Worm (Caenorhabditis elegans) whole organism, L3 larva: ENCODE measurements around the gene srx-111.

Experiments used
- R02D3.7 ChIP-seq: fragments of 150-350 bp; optimal IDR thresholded peaks from 2 replicates; lab custom pipeline; 2014; ENCODE audit warnings: missing biosample characterization, missing genetic modification characterization
- ZK546.5 ChIP-seq: sonication (generic microtip); optimal IDR thresholded peaks from 2 replicates; lab custom pipeline; 2017; ENCODE audit warnings: missing biosample characterization, missing genetic modification characterization
- ceh-28 ChIP-seq: fragments of 150-350 bp; optimal IDR thresholded peaks from 2 replicates; lab custom pipeline; 2014; ENCODE audit warnings: missing biosample characterization, missing genetic modification reagents, missing genetic modification characterization
- ceh-82 ChIP-seq: fragments of 150-350 bp; optimal IDR thresholded peaks from 2 replicates; lab custom pipeline; 2014; ENCODE audit warnings: missing biosample characterization, missing genetic modification characterization
- ceh-9 ChIP-seq: sonication (generic microtip); optimal IDR thresholded peaks from 2 replicates; lab custom pipeline; 2018; ENCODE audit warnings: missing biosample characterization, missing genetic modification characterization
- daf-12 ChIP-seq: fragments of 150-350 bp; optimal IDR thresholded peaks from 2 replicates; lab custom pipeline; 2014; ENCODE audit warnings: missing biosample characterization, missing genetic modification reagents, missing genetic modification characterization
- egl-27 ChIP-seq: sonication (generic microtip); optimal IDR thresholded peaks from 4 replicates; lab custom pipeline; 2017; ENCODE audit warnings: missing biosample characterization, missing genetic modification reagents, missing genetic modification characterization
- egl-5 ChIP-seq: fragments of 150-350 bp; optimal IDR thresholded peaks from 2 replicates; lab custom pipeline; 2017; ENCODE audit warnings: missing biosample characterization, missing genetic modification reagents, missing genetic modification characterization, inconsistent platforms
- elt-1 ChIP-seq: fragments of 150-350 bp; optimal IDR thresholded peaks from 2 replicates; lab custom pipeline; 2014; ENCODE audit warnings: missing biosample characterization, missing genetic modification characterization
- elt-2 ChIP-seq: sonication (generic microtip); optimal IDR thresholded peaks from 2 replicates; lab custom pipeline; 2016; ENCODE audit warnings: missing genetic modification reagents, mild to moderate bottlenecking, missing genetic modification characterization, missing compliant biosample characterization
- elt-3 ChIP-seq, 3 experiments: fragments of 150-350 bp in 1 of 3; sonication (generic microtip) in 2 of 3; optimal IDR thresholded peaks; 2 replicates in 2 of 3; 4 replicates in 1 of 3; lab custom pipeline; 2014 to 2017; ENCODE audit warnings: missing biosample characterization in 3 of 3, missing genetic modification characterization in 3 of 3
- eor-1 ChIP-seq, 2 experiments: fragments of 150-350 bp; optimal IDR thresholded peaks; 2 replicates each; lab custom pipeline; 2014 to 2018; ENCODE audit warnings: missing biosample characterization in 2 of 2, missing genetic modification characterization in 2 of 2
- fkh-10 ChIP-seq: sonication (generic microtip); optimal IDR thresholded peaks from 2 replicates; lab custom pipeline; 2017; ENCODE audit warnings: missing biosample characterization, missing genetic modification reagents, missing genetic modification characterization
- fkh-2 ChIP-seq: fragments of 150-350 bp; optimal IDR thresholded peaks from 2 replicates; lab custom pipeline; 2014; ENCODE audit warnings: missing biosample characterization, missing genetic modification reagents, missing genetic modification characterization
- jun-1 ChIP-seq: fragments of 150-350 bp; optimal IDR thresholded peaks from 2 replicates; lab custom pipeline; 2014; ENCODE audit warnings: missing biosample characterization, missing genetic modification reagents, missing genetic modification characterization
- lin-15B ChIP-seq: fragments of 150-350 bp; optimal IDR thresholded peaks from 2 replicates; lab custom pipeline; 2014; ENCODE audit warnings: missing biosample characterization, missing genetic modification characterization
- lin-39 ChIP-seq: fragments of 150-350 bp; optimal IDR thresholded peaks from 2 replicates; lab custom pipeline; 2018; ENCODE audit warnings: missing biosample characterization, missing genetic modification reagents, missing genetic modification characterization
- mml-1 ChIP-seq: fragments of 150-350 bp; sonication (generic microtip); optimal IDR thresholded peaks from 3 replicates; lab custom pipeline; 2014; ENCODE audit warnings: missing biosample characterization, missing genetic modification characterization
- nfya-1 ChIP-seq: sonication (generic microtip); optimal IDR thresholded peaks from 2 replicates; lab custom pipeline; 2017; ENCODE audit warnings: missing genetic modification characterization, mild to moderate bottlenecking, missing compliant biosample characterization, antibody characterized with exemption, moderate library complexity; ENCODE audit not compliant: insufficient read depth
- nhr-12 ChIP-seq: fragments of 150-350 bp; optimal IDR thresholded peaks from 2 replicates; lab custom pipeline; 2014; ENCODE audit warnings: missing biosample characterization, missing genetic modification characterization
- nhr-23 ChIP-seq: fragments of 150-350 bp; optimal IDR thresholded peaks from 2 replicates; lab custom pipeline; 2014; ENCODE audit warnings: missing biosample characterization, missing genetic modification reagents, missing genetic modification characterization
- nhr-237 ChIP-seq: fragments of 150-350 bp; optimal IDR thresholded peaks from 2 replicates; lab custom pipeline; 2014; ENCODE audit warnings: missing biosample characterization, missing genetic modification characterization
- nhr-25 ChIP-seq: sonication (generic microtip); optimal IDR thresholded peaks from 2 replicates; lab custom pipeline; 2017; ENCODE audit warnings: missing biosample characterization, missing genetic modification characterization
- nhr-43 ChIP-seq: sonication (generic microtip); optimal IDR thresholded peaks from 2 replicates; lab custom pipeline; 2016; ENCODE audit warnings: mild to moderate bottlenecking, missing genetic modification characterization, missing compliant biosample characterization; ENCODE audit not compliant: poor library complexity, severe bottlenecking
- nhr-67 ChIP-seq: fragments of 150-350 bp; optimal IDR thresholded peaks from 2 replicates; lab custom pipeline; 2014; ENCODE audit warnings: missing biosample characterization, missing genetic modification characterization
- nhr-76 ChIP-seq: fragments of 150-350 bp; sonication (generic microtip); optimal IDR thresholded peaks from 5 replicates; lab custom pipeline; 2014; ENCODE audit warnings: missing biosample characterization, missing genetic modification characterization
- nhr-77 ChIP-seq: fragments of 150-350 bp; optimal IDR thresholded peaks from 2 replicates; lab custom pipeline; 2014; ENCODE audit warnings: missing biosample characterization, missing genetic modification characterization
- pha-4 ChIP-seq: fragments of 150-350 bp; optimal IDR thresholded peaks from 2 replicates; lab custom pipeline; 2014; ENCODE audit warnings: missing biosample characterization, missing genetic modification reagents, missing genetic modification characterization
- pqm-1 ChIP-seq: fragments of 150-350 bp; optimal IDR thresholded peaks from 2 replicates; lab custom pipeline; 2017; ENCODE audit warnings: missing biosample characterization, missing genetic modification characterization, inconsistent platforms
- sea-2 ChIP-seq: fragments of 150-350 bp; sonication (generic microtip); optimal IDR thresholded peaks from 4 replicates; lab custom pipeline; 2014; ENCODE audit warnings: missing biosample characterization, missing genetic modification reagents, missing genetic modification characterization
- skn-1 ChIP-seq: fragments of 150-350 bp; optimal IDR thresholded peaks from 2 replicates; lab custom pipeline; 2014; ENCODE audit warnings: missing biosample characterization, missing genetic modification characterization
- tbx-2 ChIP-seq: sonication (generic microtip); optimal IDR thresholded peaks from 2 replicates; lab custom pipeline; 2016; ENCODE audit warnings: mild to moderate bottlenecking, missing genetic modification characterization, missing compliant biosample characterization
- unc-62 ChIP-seq: fragments of 150-350 bp; sonication (generic microtip); optimal IDR thresholded peaks from 4 replicates; lab custom pipeline; 2014; ENCODE audit warnings: missing biosample characterization, missing genetic modification reagents, missing genetic modification characterization
- zag-1 ChIP-seq: fragments of 150-350 bp; optimal IDR thresholded peaks from 2 replicates; lab custom pipeline; 2014; ENCODE audit warnings: missing biosample characterization, missing genetic modification characterization
- ztf-11 ChIP-seq: fragments of 150-350 bp; optimal IDR thresholded peaks from 2 replicates; lab custom pipeline; 2014; ENCODE audit warnings: missing biosample characterization, missing genetic modification characterization
- ztf-4 ChIP-seq: fragments of 150-350 bp; optimal IDR thresholded peaks from 2 replicates; lab custom pipeline; 2014; ENCODE audit warnings: missing biosample characterization, missing genetic modification characterization

srx-111 gene

ce11 chrII:3795323-3795722 is 37.7 kb downstream of the srx-111 start, which contains the start of gene Y8A9A.2:
TSS of gene Y8A9A.2 (plus strand) at chrII:3795623.
- no peak for TF ChIP-seq mml-1 (tag; lab: Kevin White, UChicago)
- TF ChIP-seq, all 47 proteins: peak for 0

ce11 chrII:3803219-3803618 is 45.6 kb downstream of the srx-111 start, which contains the start of gene ins-32:
TSS of gene ins-32 (minus strand) at chrII:3803319.
- no peak for TF ChIP-seq nhr-76 (tag; lab: Kevin White, UChicago)
- TF ChIP-seq ceh-82 (tag; lab: Kevin White, UChicago), result no peak
- no peak for TF ChIP-seq nhr-77 (tag; lab: Kevin White, UChicago)
- no peak for TF ChIP-seq ZK546.5 (tag; lab: Kevin White, UChicago)

- TF ChIP-seq nhr-23 (tag; lab: Kevin White, UChicago) (no peak), lin-39 (tag; lab: Kevin White, UChicago) (no peak), egl-27 (tag; lab: Kevin White, UChicago) (no peak), ceh-28 (tag; lab: Kevin White, UChicago) (no peak), tbx-2 (tag; lab: Kevin White, UChicago) (no peak)
- TF ChIP-seq, all 47 proteins: peak for 0
These were observed 47.9 kb downstream of the srx-111 start for ce11 chrII:3805518-3805917.

- no peak for TF ChIP-seq ceh-28 (tag; lab: Kevin White, UChicago)
- TF ChIP-seq fkh-10 (GFP tag; lab: Kevin White, UChicago), result no peak
- no peak for TF ChIP-seq ztf-11 (tag; lab: Kevin White, UChicago)
- no peak for TF ChIP-seq daf-12 (tag; lab: Kevin White, UChicago)
- TF ChIP-seq ceh-9 (tag; lab: Kevin White, UChicago), result no peak
- no peak for TF ChIP-seq fkh-2
- no peak for TF ChIP-seq ceh-82 (tag; lab: Kevin White, UChicago)
- TF ChIP-seq elt-1 (tag; lab: Kevin White, UChicago), result no peak
- TF ChIP-seq nhr-237 (tag; lab: Kevin White, UChicago), result no peak
- no peak for TF ChIP-seq nhr-23 (tag; lab: Kevin White, UChicago)
- TF ChIP-seq ZK546.5 (tag; lab: Kevin White, UChicago), result no peak
- TF ChIP-seq R02D3.7 (tag; lab: Kevin White, UChicago), result no peak
These were observed 49.4 kb downstream of the srx-111 start, which contains the start of gene F54D10.4 for ce11 chrII:3806964-3807363. TSS of gene F54D10.4 (minus strand) at chrII:3807064.

ce11 chrII:3808104-3808503 is 50.5 kb downstream of the srx-111 start, which contains the start of gene F54D10.5:
TSS of gene F54D10.5 (minus strand) at chrII:3808177.
- TF ChIP-seq jun-1 (tag; lab: Kevin White, UChicago) (no peak), R02D3.7 (tag; lab: Kevin White, UChicago) (peak; percentile 99), lin-39 (tag; lab: Kevin White, UChicago) (peak; percentile 64), nhr-25 (tag; lab: Kevin White, UChicago) (peak; percentile 4), nfya-1 (tag; lab: Kevin White, UChicago) (peak; percentile 89), skn-1 (peak; percentile 14), nhr-23 (tag; lab: Kevin White, UChicago) (peak; percentile 66), fkh-10 (GFP tag; lab: Kevin White, UChicago) (no peak), elt-2 (tag; lab: Kevin White, UChicago) (peak; percentile 63), egl-5 (peak; percentile 30), nhr-43 (peak; percentile 71), pqm-1 (tag; lab: Kevin White, UChicago) (peak; percentile 38), elt-3 (tag; optimal IDR thresholded peaks at IDR 0.05; lab: Kevin White, UChicago) (no peak), tbx-2 (tag; lab: Kevin White, UChicago) (no peak), nhr-76 (tag; lab: Kevin White, UChicago) (no peak), lin-15B (peak; percentile 71)

ce11 chrII:3808643-3809042 is 51.0 kb downstream of the srx-111 start:
- no peak for TF ChIP-seq ceh-9 (tag; lab: Kevin White, UChicago)
- TF ChIP-seq fkh-10 (GFP tag; lab: Kevin White, UChicago), result no peak
- TF ChIP-seq eor-1 (tag; optimal IDR thresholded peaks at IDR 0.05; lab: Kevin White, UChicago), result no peak
- no peak for TF ChIP-seq zag-1 (tag; lab: Kevin White, UChicago)
- TF ChIP-seq pha-4 (tag; lab: Kevin White, UChicago), result no peak
- TF ChIP-seq sea-2 (GFP tag; lab: Kevin White, UChicago), result no peak
- TF ChIP-seq unc-62, result no peak
- TF ChIP-seq nhr-67, result no peak
- TF ChIP-seq mml-1 (tag; lab: Kevin White, UChicago), result no peak
- no peak for TF ChIP-seq egl-27 (tag; lab: Kevin White, UChicago)
- no peak for TF ChIP-seq skn-1
- no peak for TF ChIP-seq nhr-43
- no peak for TF ChIP-seq nhr-76 (tag; lab: Kevin White, UChicago)
- TF ChIP-seq elt-3 (tag; optimal IDR thresholded peaks at IDR 0.05; lab: Kevin White, UChicago), result no peak
- no peak for TF ChIP-seq nhr-77 (tag; lab: Kevin White, UChicago)
- TF ChIP-seq ceh-28 (tag; lab: Kevin White, UChicago), result no peak
- no peak for TF ChIP-seq nhr-12 (tag; lab: Kevin White, UChicago)
- no peak for TF ChIP-seq ztf-4 (tag; lab: Kevin White, UChicago)
- no peak for TF ChIP-seq nfya-1 (tag; lab: Kevin White, UChicago)
- no peak for TF ChIP-seq nhr-237 (tag; lab: Kevin White, UChicago)
